Fruit fly (Drosophila melanogaster): ENCODE results near the gene Arpc3A.
A peak's percentile ranks its signal among the peaks of the same experiment; 100 is the strongest.

The Arpc3A gene

DNA sequence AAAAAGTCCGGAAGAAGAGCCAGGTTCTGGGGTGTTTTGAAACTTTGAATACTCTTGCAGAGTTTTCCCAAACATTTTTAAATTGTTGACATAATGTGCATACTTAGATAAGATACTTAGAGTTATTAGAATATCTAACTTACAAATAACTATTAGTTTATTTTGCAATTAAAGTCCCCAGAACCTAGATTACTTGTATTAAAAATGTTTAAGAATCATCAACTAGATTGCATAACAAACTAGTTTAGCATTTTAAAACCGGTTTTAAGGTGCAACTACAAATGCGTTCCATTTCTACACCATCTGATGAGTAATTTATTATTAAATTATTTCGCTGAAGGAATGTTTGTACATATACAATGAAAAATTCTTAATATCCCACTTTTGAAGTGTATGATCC is 28.1 kb upstream of the Arpc3A start:
- TF ChIP-seq woc (GFP tag; optimal IDR thresholded peaks at IDR 0.05) (peak; percentile 63), foxo (GFP tag; optimal IDR thresholded peaks at IDR 0.05) (peak in 1 of 2 experiments; percentile 26), sv (GFP tag; optimal IDR thresholded peaks at IDR 0.05) (no peak), HLH106 (tag; optimal IDR thresholded peaks at IDR 0.05) (peak; percentile 8), CrebA (GFP tag; optimal IDR thresholded peaks at IDR 0.05; ENCODE audit: borderline replicate concordance) (no peak), Sp1 (GFP tag; optimal IDR thresholded peaks at IDR 0.05) (peak; percentile 12), fru (GFP tag; optimal IDR thresholded peaks at IDR 0.05) (peak; percentile 9), CG32264 (GFP tag; optimal IDR thresholded peaks at IDR 0.05) (no peak)

DNA sequence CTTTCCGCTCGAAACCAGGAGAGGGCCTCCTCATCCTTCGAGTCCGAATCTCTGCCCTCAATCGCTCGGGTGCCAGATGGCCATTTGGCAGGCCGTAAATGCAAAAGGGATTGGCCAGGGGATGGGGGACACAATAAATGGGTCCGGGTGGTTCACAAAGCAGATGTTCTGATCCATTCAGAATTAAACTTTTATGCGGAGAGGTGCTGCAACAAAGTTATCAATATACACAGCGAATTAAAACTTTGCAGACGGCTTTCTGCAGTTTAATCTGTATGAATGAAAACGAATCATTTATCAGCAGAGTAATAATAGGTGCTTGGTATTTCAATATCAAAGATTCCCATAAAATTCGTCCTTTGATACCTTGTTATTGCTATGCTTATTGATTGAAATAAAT is 27.1 kb upstream of the Arpc3A start:
- TF ChIP-seq Dfd (GFP tag; optimal IDR thresholded peaks at IDR 0.05) (no peak), psq (GFP tag; optimal IDR thresholded peaks at IDR 0.05) (no peak), tai (GFP tag; optimal IDR thresholded peaks at IDR 0.05) (no peak), rgr (GFP tag; optimal IDR thresholded peaks at IDR 0.05) (no peak)

DNA sequence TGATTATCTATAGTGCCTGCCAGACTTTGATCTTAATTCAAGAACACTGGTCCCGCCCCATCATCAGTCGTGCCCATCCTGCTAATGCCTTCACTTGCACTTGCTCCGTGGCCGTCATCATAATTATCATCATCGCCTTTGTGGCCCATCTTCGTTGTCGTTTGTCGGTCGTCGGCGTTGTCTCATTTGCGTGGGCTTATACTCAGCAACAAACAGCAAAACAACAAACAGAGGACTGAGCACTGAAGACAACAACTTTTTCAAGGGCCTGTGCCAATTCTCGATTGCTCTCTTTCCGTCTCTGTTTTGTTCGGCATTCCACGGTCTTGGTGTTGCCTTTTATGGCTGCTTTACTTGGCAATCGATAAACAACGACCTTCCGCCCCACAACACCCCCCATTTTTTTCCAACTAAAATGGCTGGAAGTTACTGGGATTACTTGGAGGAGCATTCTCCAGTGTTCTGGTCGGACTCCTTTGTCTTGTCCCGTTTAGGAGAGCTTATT is 26.5 kb upstream of the Arpc3A start:
- TF ChIP-seq fru (GFP tag; optimal IDR thresholded peaks at IDR 0.05) (peak; percentile 86), psq (GFP tag; optimal IDR thresholded peaks at IDR 0.05) (peak; percentile 72), GATAd (GFP tag; optimal IDR thresholded peaks at IDR 0.05) (no peak)

DNA sequence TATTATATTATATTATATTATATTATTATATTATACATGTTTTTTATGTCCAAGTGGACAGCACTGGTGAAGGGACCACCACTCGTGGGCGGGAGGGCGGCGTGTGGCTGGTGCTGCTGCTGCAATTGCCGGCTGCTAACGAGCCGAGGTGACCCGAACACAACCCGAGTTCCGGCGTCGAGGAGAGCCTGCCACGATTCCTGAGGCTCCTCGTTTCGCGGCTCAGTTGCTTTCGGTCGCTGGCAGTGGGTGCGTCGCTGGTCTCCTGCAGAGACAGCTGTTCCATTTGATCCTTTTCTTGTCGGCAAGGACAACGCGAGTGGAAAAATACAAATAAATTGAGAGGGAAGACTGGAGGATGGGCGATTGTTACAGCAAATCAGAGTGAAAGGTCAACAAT is 24.1 kb upstream of the Arpc3A start:
- TF ChIP-seq GATAd (GFP tag; optimal IDR thresholded peaks at IDR 0.05) (no peak), OdsH (GFP tag; optimal IDR thresholded peaks at IDR 0.05) (no peak), Mio (GFP tag; optimal IDR thresholded peaks at IDR 0.05) (no peak), lola (GFP tag; optimal IDR thresholded peaks at IDR 0.05) (no peak), Hr78 (GFP tag; optimal IDR thresholded peaks at IDR 0.05) (no peak), dmrt93B (GFP tag; optimal IDR thresholded peaks at IDR 0.05) (no peak), N (GFP tag; optimal IDR thresholded peaks at IDR 0.05) (no peak), Myc (optimal IDR thresholded peaks at IDR 0.05) (no peak), Vsx2 (GFP tag; optimal IDR thresholded peaks at IDR 0.05; ENCODE audit: partially characterized antibody) (no peak), brk (GFP tag; optimal IDR thresholded peaks at IDR 0.05) (no peak), Rel (GFP tag; optimal IDR thresholded peaks at IDR 0.05) (no peak), Rel (tag; optimal IDR thresholded peaks at IDR 0.05) (no peak), dl (GFP tag; optimal IDR thresholded peaks at IDR 0.05; ENCODE audit: insufficient read depth in 1 of 2, partially characterized antibody in 2 of 2) (no peak), HLH106 (tag; optimal IDR thresholded peaks at IDR 0.05) (no peak), dsf (GFP tag; optimal IDR thresholded peaks at IDR 0.05; ENCODE audit: borderline replicate concordance) (no peak), fru (GFP tag; optimal IDR thresholded peaks at IDR 0.05) (no peak), CG9705 (GFP tag; optimal IDR thresholded peaks at IDR 0.05) (no peak), jim (GFP tag; optimal IDR thresholded peaks at IDR 0.05) (no peak), sv (GFP tag; optimal IDR thresholded peaks at IDR 0.05) (no peak), br (GFP tag; optimal IDR thresholded peaks at IDR 0.05) (no peak)

DNA sequence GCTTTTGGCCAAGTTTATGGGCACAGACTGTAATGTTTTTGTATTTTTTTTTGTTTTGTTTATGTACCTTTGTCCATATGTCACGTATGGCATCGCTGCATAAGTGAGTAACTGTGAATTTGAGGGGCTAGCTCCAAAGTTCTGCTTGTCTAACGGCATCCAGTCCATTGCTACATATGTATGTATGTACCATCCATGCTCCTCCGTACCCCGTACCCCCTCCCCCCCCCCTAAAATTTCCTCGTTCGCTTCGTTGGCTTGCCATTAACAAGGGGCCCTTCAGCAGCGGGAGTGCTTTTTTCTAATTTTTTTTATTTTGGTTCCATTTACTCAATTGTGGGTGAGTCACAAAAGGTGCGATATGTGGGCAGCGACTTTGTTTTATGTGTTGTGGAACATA is 20.3 kb upstream of the Arpc3A start:
- TF ChIP-seq Dfd (GFP tag; optimal IDR thresholded peaks at IDR 0.05) (peak; percentile 60), CrebA (GFP tag; optimal IDR thresholded peaks at IDR 0.05; ENCODE audit: borderline replicate concordance) (no peak)

DNA sequence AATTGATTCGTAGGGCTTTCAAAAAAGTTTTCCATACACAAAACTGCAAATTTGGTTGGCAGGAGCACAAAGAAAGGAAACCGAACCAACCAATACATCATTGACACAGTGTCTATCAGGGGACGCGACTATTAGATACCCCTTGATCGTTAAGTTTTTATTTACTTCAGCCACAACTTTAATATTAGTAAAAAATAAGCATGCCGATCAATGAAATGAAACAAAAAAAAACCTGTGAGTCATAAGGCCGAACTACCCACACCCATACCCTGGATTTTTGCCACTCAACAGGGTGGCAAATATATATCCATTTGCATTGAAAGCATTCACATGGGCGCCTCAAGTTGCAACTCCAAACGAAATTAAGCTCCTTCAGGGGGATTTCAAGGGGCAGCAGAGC is 18.2 kb upstream of the Arpc3A start:
- TF ChIP-seq CG9705 (GFP tag; optimal IDR thresholded peaks at IDR 0.05) = no peak
- TF ChIP-seq OdsH (GFP tag; optimal IDR thresholded peaks at IDR 0.05) = no peak
- TF ChIP-seq Hr78 (GFP tag; optimal IDR thresholded peaks at IDR 0.05) = no peak
- no peak for TF ChIP-seq woc (GFP tag; optimal IDR thresholded peaks at IDR 0.05)
- TF ChIP-seq ey (GFP tag; optimal IDR thresholded peaks at IDR 0.05) = peak; percentile 7
- TF ChIP-seq Hnf4 (GFP tag; optimal IDR thresholded peaks at IDR 0.05) = peak; percentile 7
- TF ChIP-seq usp (GFP tag; optimal IDR thresholded peaks at IDR 0.05) = no peak
- peak; percentile 48 for TF ChIP-seq h (GFP tag; optimal IDR thresholded peaks at IDR 0.05)
- TF ChIP-seq foxo (GFP tag; optimal IDR thresholded peaks at IDR 0.05) = peak in 1 of 2 experiments; percentile 43
- TF ChIP-seq fru (GFP tag; optimal IDR thresholded peaks at IDR 0.05) = peak; percentile 21
- no peak for TF ChIP-seq brk (GFP tag; optimal IDR thresholded peaks at IDR 0.05)
- no peak for TF ChIP-seq sv (GFP tag; optimal IDR thresholded peaks at IDR 0.05)
- TF ChIP-seq Dfd (GFP tag; optimal IDR thresholded peaks at IDR 0.05) = no peak

Measured in whole organism, wandering third instar larva.